Worm (Caenorhabditis elegans): ENCODE measurements around the gene F42C5.3.

DNA sequence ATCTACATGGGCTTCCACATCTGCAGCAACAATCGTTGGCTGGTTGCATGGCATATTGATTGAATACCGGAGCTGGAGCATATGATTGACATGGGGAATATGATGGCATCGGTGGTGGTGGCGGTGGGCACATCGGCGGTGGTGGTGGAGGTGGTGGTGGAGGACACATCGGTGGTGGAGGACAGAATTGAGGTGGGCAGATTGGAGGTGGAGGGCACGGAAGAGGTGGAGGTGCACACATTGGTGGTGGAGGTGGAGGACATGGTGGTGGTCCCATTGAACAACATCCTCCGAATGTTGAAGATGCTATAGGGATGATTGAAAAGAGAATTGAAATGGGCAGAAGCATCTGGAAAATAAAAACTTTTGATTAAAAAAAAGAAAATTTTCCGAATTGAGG, 23.0 kb upstream of the F42C5.3 start, which contains the start of gene grl-4:
- TF ChIP-seq dao-5 (tag; optimal IDR thresholded peaks at IDR 0.05) (no peak), him-1 (tag; optimal IDR thresholded peaks at IDR 0.05) (no peak)

All from whole organism, L4/young adult.